Worm (Caenorhabditis elegans) whole organism, young adult: ENCODE measurements around the gene math-33.

Experiments used
- ceh-100 ChIP-seq: fragments of 200-800 bp; sonication (Bioruptor generic); IDR thresholded peaks from 2 replicates; pipeline ENCODE4 v1.3.6; 2022; ENCODE audit warnings: missing genetic modification reagents, missing genetic modification characterization, missing compliant biosample characterization
- him-1 ChIP-seq: sonication (generic microtip); optimal IDR thresholded peaks from 2 replicates; lab custom pipeline; 2016; ENCODE audit warnings: missing genotype, missing genetic modification reagents, missing genetic modification characterization, missing compliant biosample characterization
- unc-130 ChIP-seq: sonication (generic microtip); optimal IDR thresholded peaks from 2 replicates; lab custom pipeline; 2016; ENCODE audit warnings: missing genetic modification reagents, missing genetic modification characterization, missing compliant biosample characterization

DNA sequence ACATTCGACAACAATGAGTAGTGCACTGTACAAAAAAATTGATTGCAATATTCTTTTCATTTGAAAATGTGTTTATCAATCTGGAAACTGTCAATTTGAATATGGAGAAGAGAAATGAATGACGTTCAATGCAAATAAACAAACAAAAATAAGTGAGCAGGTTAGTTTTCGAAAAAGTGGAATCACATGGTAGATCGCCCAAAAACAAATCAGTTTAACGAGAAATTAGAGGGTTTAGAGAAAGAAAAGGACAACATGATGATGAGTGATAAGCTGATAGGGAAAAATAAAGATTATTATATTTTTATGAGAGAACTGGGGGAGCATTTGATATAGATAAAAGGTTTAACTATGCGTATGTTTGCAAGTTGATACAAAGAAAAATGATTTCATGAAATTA is 44.4 kb upstream of the math-33 start, which contains the start of gene T04C12.8:
- no peak for TF ChIP-seq unc-130 (GFP tag; lab: Kevin White, UChicago)
- no peak for TF ChIP-seq ceh-100 (GFP tag; lab: Robert Waterston, UW)
- TF ChIP-seq him-1 (tag; lab: Kevin White, UChicago), result no peak
